Fruit fly (Drosophila melanogaster): ENCODE results near the gene Acp63F.

DNA sequence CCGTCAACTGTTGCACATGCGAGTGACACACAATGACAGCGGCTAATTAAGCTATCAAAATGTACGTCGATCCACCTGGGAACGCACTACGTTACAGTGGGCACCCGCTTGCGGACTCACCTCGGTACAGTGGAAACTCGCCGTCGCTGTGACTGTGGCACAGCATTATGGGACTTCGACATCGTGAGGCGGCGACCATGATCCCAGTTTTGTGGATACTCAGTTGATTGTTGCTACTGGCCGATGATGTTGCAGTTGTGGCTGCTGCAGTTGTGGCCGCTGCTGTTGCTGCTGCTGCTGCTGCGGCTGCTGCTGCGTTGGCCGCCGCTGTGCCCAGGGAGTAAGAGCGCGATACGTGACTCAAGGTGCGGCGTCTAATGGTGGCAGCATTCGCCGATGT is 16.4 kb downstream of the Acp63F start:
- TF ChIP-seq CTCF (optimal IDR thresholded peaks at IDR 0.05) (no peak), CG8478 (optimal IDR thresholded peaks at IDR 0.05) (no peak)

Measured in S2 (cell line).